Worm (Caenorhabditis elegans) whole organism, early embryonic: ENCODE measurements around the gene dib-1.

Experiments
- ceh-13 ChIP-seq: fragments of 200-800 bp; sonication (Bioruptor generic); optimal IDR thresholded peaks from 2 replicates; lab custom pipeline; 2018; ENCODE audit warnings: mild to moderate bottlenecking, missing genetic modification characterization, missing compliant biosample characterization
- flt-1 ChIP-seq: fragments of 200-800 bp; sonication (Bioruptor generic); IDR thresholded peaks from 2 replicates; pipeline ENCODE4 v1.3.6; 2022; ENCODE audit warnings: missing genetic modification characterization, missing compliant biosample characterization
- scrt-1 ChIP-seq: fragments of 200-800 bp; sonication (Bioruptor generic); IDR thresholded peaks from 2 replicates; pipeline ENCODE4 v1.3.6; 2022; ENCODE audit warnings: missing genetic modification characterization, missing compliant biosample characterization
- tbx-37 ChIP-seq: fragments of 200-800 bp; sonication (Bioruptor generic); conservative IDR thresholded peaks from 2 replicates; pipeline ENCODE4 v1.3.6; 2022; ENCODE audit warnings: missing genetic modification reagents, missing genetic modification characterization, missing compliant biosample characterization
- tra-4 ChIP-seq: sonication (generic microtip); optimal IDR thresholded peaks from 2 replicates; lab custom pipeline; 2017; ENCODE audit warnings: missing genetic modification characterization, missing compliant biosample characterization

- TF ChIP-seq flt-1 (GFP tag; lab: Robert Waterston, UW) (no peak), tra-4 (no peak), tbx-37 (GFP tag; lab: Robert Waterston, UW) (no peak), scrt-1 (GFP tag; lab: Robert Waterston, UW) (no peak), ceh-13 (GFP tag; lab: Kevin White, UChicago) (no peak)
These were observed 1.7 kb downstream of the dib-1 start, which contains the start of gene Y54G2A.18 for ce11 chrIV:2892395-2892786.
